Worm (Caenorhabditis elegans) whole organism, L3 larva: ENCODE measurements around the gene rpl-6.

Source experiments
- R02D3.7 ChIP-seq: fragments of 150-350 bp; optimal IDR thresholded peaks from 2 replicates; lab custom pipeline; 2014; ENCODE audit warnings: missing biosample characterization, missing genetic modification characterization
- ZK546.5 ChIP-seq: sonication (generic microtip); optimal IDR thresholded peaks from 2 replicates; lab custom pipeline; 2017; ENCODE audit warnings: missing biosample characterization, missing genetic modification characterization
- ceh-16 ChIP-seq: sonication (generic microtip); optimal IDR thresholded peaks from 2 replicates; lab custom pipeline; 2017; ENCODE audit warnings: missing biosample characterization, missing genetic modification characterization
- ceh-28 ChIP-seq: fragments of 150-350 bp; optimal IDR thresholded peaks from 2 replicates; lab custom pipeline; 2014; ENCODE audit warnings: missing biosample characterization, missing genetic modification reagents, missing genetic modification characterization
- ceh-82 ChIP-seq: fragments of 150-350 bp; optimal IDR thresholded peaks from 2 replicates; lab custom pipeline; 2014; ENCODE audit warnings: missing biosample characterization, missing genetic modification characterization
- ceh-9 ChIP-seq: sonication (generic microtip); optimal IDR thresholded peaks from 2 replicates; lab custom pipeline; 2018; ENCODE audit warnings: missing biosample characterization, missing genetic modification characterization
- daf-12 ChIP-seq: fragments of 150-350 bp; optimal IDR thresholded peaks from 2 replicates; lab custom pipeline; 2014; ENCODE audit warnings: missing biosample characterization, missing genetic modification reagents, missing genetic modification characterization
- egl-27 ChIP-seq: sonication (generic microtip); optimal IDR thresholded peaks from 4 replicates; lab custom pipeline; 2017; ENCODE audit warnings: missing biosample characterization, missing genetic modification reagents, missing genetic modification characterization
- egl-5 ChIP-seq: fragments of 150-350 bp; optimal IDR thresholded peaks from 2 replicates; lab custom pipeline; 2017; ENCODE audit warnings: missing biosample characterization, missing genetic modification reagents, missing genetic modification characterization, inconsistent platforms
- elt-2 ChIP-seq: sonication (generic microtip); optimal IDR thresholded peaks from 2 replicates; lab custom pipeline; 2016; ENCODE audit warnings: missing genetic modification reagents, mild to moderate bottlenecking, missing genetic modification characterization, missing compliant biosample characterization
- fkh-10 ChIP-seq: sonication (generic microtip); optimal IDR thresholded peaks from 2 replicates; lab custom pipeline; 2017; ENCODE audit warnings: missing biosample characterization, missing genetic modification reagents, missing genetic modification characterization
- fos-1 ChIP-seq: fragments of 150-350 bp; optimal IDR thresholded peaks from 2 replicates; lab custom pipeline; 2014; ENCODE audit warnings: missing biosample characterization, missing genetic modification characterization
- hmg-11 ChIP-seq: sonication (generic microtip); optimal IDR thresholded peaks from 2 replicates; lab custom pipeline; 2016; ENCODE audit warnings: missing genetic modification characterization, missing compliant biosample characterization
- jun-1 ChIP-seq: fragments of 150-350 bp; optimal IDR thresholded peaks from 2 replicates; lab custom pipeline; 2014; ENCODE audit warnings: missing biosample characterization, missing genetic modification reagents, missing genetic modification characterization
- lin-15B ChIP-seq: fragments of 150-350 bp; optimal IDR thresholded peaks from 2 replicates; lab custom pipeline; 2014; ENCODE audit warnings: missing biosample characterization, missing genetic modification characterization
- lin-39 ChIP-seq: fragments of 150-350 bp; optimal IDR thresholded peaks from 2 replicates; lab custom pipeline; 2018; ENCODE audit warnings: missing biosample characterization, missing genetic modification reagents, missing genetic modification characterization
- lsy-12 ChIP-seq: sonication (generic microtip); optimal IDR thresholded peaks from 2 replicates; lab custom pipeline; 2016; ENCODE audit warnings: mild to moderate bottlenecking, missing genetic modification characterization, missing compliant biosample characterization
- mdl-1 ChIP-seq: fragments of 150-350 bp; optimal IDR thresholded peaks from 2 replicates; lab custom pipeline; 2014; ENCODE audit warnings: missing biosample characterization, missing genetic modification characterization
- mml-1 ChIP-seq: fragments of 150-350 bp; sonication (generic microtip); optimal IDR thresholded peaks from 3 replicates; lab custom pipeline; 2014; ENCODE audit warnings: missing biosample characterization, missing genetic modification characterization
- nfya-1 ChIP-seq: sonication (generic microtip); optimal IDR thresholded peaks from 2 replicates; lab custom pipeline; 2017; ENCODE audit warnings: missing genetic modification characterization, mild to moderate bottlenecking, missing compliant biosample characterization, antibody characterized with exemption, moderate library complexity; ENCODE audit not compliant: insufficient read depth
- nhr-11 ChIP-seq: fragments of 150-350 bp; optimal IDR thresholded peaks from 2 replicates; lab custom pipeline; 2014; ENCODE audit warnings: missing biosample characterization, missing genetic modification characterization
- nhr-12 ChIP-seq: fragments of 150-350 bp; optimal IDR thresholded peaks from 2 replicates; lab custom pipeline; 2014; ENCODE audit warnings: missing biosample characterization, missing genetic modification characterization
- nhr-23 ChIP-seq: fragments of 150-350 bp; optimal IDR thresholded peaks from 2 replicates; lab custom pipeline; 2014; ENCODE audit warnings: missing biosample characterization, missing genetic modification reagents, missing genetic modification characterization
- nhr-237 ChIP-seq: fragments of 150-350 bp; optimal IDR thresholded peaks from 2 replicates; lab custom pipeline; 2014; ENCODE audit warnings: missing biosample characterization, missing genetic modification characterization
- nhr-25 ChIP-seq: sonication (generic microtip); optimal IDR thresholded peaks from 2 replicates; lab custom pipeline; 2017; ENCODE audit warnings: missing biosample characterization, missing genetic modification characterization
- nhr-28 ChIP-seq: fragments of 150-350 bp; optimal IDR thresholded peaks from 2 replicates; lab custom pipeline; 2014; ENCODE audit warnings: missing biosample characterization, missing genetic modification characterization
- nhr-43 ChIP-seq: sonication (generic microtip); optimal IDR thresholded peaks from 2 replicates; lab custom pipeline; 2016; ENCODE audit warnings: mild to moderate bottlenecking, missing genetic modification characterization, missing compliant biosample characterization; ENCODE audit not compliant: poor library complexity, severe bottlenecking
- nhr-76 ChIP-seq: fragments of 150-350 bp; sonication (generic microtip); optimal IDR thresholded peaks from 5 replicates; lab custom pipeline; 2014; ENCODE audit warnings: missing biosample characterization, missing genetic modification characterization
- nhr-77 ChIP-seq: fragments of 150-350 bp; optimal IDR thresholded peaks from 2 replicates; lab custom pipeline; 2014; ENCODE audit warnings: missing biosample characterization, missing genetic modification characterization
- pha-4 ChIP-seq: fragments of 150-350 bp; optimal IDR thresholded peaks from 2 replicates; lab custom pipeline; 2014; ENCODE audit warnings: missing biosample characterization, missing genetic modification reagents, missing genetic modification characterization
- pqm-1 ChIP-seq: fragments of 150-350 bp; optimal IDR thresholded peaks from 2 replicates; lab custom pipeline; 2017; ENCODE audit warnings: missing biosample characterization, missing genetic modification characterization, inconsistent platforms
- sea-2 ChIP-seq: fragments of 150-350 bp; sonication (generic microtip); optimal IDR thresholded peaks from 4 replicates; lab custom pipeline; 2014; ENCODE audit warnings: missing biosample characterization, missing genetic modification reagents, missing genetic modification characterization
- skn-1 ChIP-seq: fragments of 150-350 bp; optimal IDR thresholded peaks from 2 replicates; lab custom pipeline; 2014; ENCODE audit warnings: missing biosample characterization, missing genetic modification characterization
- snpc-4 ChIP-seq: fragments of 150-350 bp; optimal IDR thresholded peaks from 2 replicates; lab custom pipeline; 2014; ENCODE audit warnings: missing biosample characterization, missing genetic modification characterization
- tbx-2 ChIP-seq: sonication (generic microtip); optimal IDR thresholded peaks from 2 replicates; lab custom pipeline; 2016; ENCODE audit warnings: mild to moderate bottlenecking, missing genetic modification characterization, missing compliant biosample characterization
- unc-39 ChIP-seq: sonication (generic microtip); optimal IDR thresholded peaks from 4 replicates; lab custom pipeline; 2017; ENCODE audit warnings: missing biosample characterization, missing genetic modification characterization
- zag-1 ChIP-seq: fragments of 150-350 bp; optimal IDR thresholded peaks from 2 replicates; lab custom pipeline; 2014; ENCODE audit warnings: missing biosample characterization, missing genetic modification characterization
- ztf-11 ChIP-seq: fragments of 150-350 bp; optimal IDR thresholded peaks from 2 replicates; lab custom pipeline; 2014; ENCODE audit warnings: missing biosample characterization, missing genetic modification characterization
- ztf-4 ChIP-seq: fragments of 150-350 bp; optimal IDR thresholded peaks from 2 replicates; lab custom pipeline; 2014; ENCODE audit warnings: missing biosample characterization, missing genetic modification characterization

Gene rpl-6

DNA sequence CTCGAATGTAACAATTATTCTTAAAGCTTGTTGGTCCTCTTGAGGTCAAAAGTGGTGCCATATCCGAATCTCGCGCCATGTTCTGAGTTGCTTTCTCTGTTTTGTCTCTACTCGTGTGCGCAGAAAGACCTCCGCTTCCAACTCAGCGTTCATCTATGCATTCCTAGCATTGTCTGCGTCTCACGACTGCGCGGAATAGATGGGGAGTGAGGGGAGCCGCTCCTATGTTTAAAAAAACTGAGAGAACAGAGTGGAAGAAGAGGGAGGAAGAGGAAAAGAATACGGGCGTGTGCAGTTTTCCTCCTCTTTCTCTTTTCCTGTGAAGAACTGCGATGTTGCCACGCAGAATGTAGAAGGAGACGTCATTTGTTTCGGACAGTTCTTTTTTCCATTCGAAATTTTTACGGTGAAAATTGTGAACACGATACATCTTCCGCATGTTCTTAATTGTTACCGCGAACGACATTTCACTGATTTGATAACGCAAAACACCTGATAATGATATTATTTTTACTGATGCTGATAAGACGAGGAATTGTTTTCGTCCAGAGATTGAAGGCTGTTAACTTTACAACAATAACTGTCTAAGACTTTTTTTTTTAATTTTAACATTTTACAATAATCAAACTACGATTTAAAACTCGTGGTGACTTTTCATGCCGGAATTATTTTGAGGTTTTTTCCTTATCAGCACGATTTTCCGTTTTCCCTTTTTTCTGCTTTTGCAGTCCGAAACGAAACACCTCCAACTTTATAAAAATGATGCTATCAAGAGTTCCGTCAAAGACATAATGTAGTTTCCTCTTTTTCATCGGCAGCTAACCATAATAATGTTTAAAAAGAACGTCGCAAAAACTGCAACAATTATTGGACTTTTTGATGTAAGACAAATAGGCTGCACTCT lies 41.3 kb upstream of the rpl-6 start:
- TF ChIP-seq hmg-11 (tag; lab: Kevin White, UChicago) (peak; percentile 91), egl-27 (tag; lab: Kevin White, UChicago) (peak; percentile 54), elt-2 (tag; lab: Kevin White, UChicago) (peak; percentile 91), nhr-43 (no peak), pqm-1 (tag; lab: Kevin White, UChicago) (peak; percentile 65), fkh-10 (GFP tag; lab: Kevin White, UChicago) (peak; percentile 23), snpc-4 (tag; lab: Kevin White, UChicago) (no peak), nfya-1 (peak; percentile 77), lin-39 (tag; lab: Kevin White, UChicago) (peak; percentile 68), pha-4 (tag; lab: Kevin White, UChicago) (peak; percentile 51), nhr-11 (tag; lab: Kevin White, UChicago) (no peak), lin-15B (tag; lab: Kevin White, UChicago) (peak; percentile 74)

- TF ChIP-seq nhr-11 (tag; lab: Kevin White, UChicago) (no peak), ZK546.5 (tag; lab: Kevin White, UChicago) (no peak), mml-1 (tag; lab: Kevin White, UChicago) (no peak), lsy-12 (tag; lab: Kevin White, UChicago) (no peak), ceh-9 (tag; lab: Kevin White, UChicago) (no peak), tbx-2 (tag; lab: Kevin White, UChicago) (no peak), jun-1 (tag; lab: Kevin White, UChicago) (no peak)
- TF ChIP-seq, all 47 proteins: peak for 0
Observed at ce11 chrIII:7167568-7167937, 40.7 kb upstream of the rpl-6 start, which contains the start of gene acs-4. Gene acs-4 (plus strand): TSS chrIII:7167838.

- TF ChIP-seq R02D3.7 (tag; lab: Kevin White, UChicago) (no peak), ztf-4 (tag; lab: Kevin White, UChicago) (no peak), hmg-11 (tag; lab: Kevin White, UChicago) (no peak), nhr-43 (no peak), nhr-76 (no peak), ceh-28 (tag; lab: Kevin White, UChicago) (no peak), egl-5 (tag; lab: Kevin White, UChicago) (no peak), lin-15B (tag; lab: Kevin White, UChicago) (no peak), ceh-82 (tag; lab: Kevin White, UChicago) (no peak)
Observed at ce11 chrIII:7170090-7170489, 38.2 kb upstream of the rpl-6 start.

DNA sequence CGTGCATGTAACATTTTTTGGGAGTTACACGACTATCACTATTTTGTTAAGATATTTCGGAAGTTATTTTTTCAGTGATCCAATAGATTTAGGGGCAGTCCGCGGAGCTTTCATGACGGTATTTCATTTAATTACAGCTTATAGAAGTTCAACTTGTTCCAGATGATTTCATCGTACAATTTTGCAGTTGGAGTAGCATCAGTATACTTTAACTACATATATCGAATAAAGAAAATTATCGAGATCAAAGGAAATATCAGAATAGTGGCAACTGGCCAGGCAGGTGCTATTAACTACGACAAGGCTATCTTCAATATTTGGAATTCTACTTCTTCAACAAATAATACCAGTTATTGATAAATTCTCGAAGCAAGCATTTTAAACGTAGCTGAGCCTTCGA lies 29.8 kb upstream of the rpl-6 start:
- TF ChIP-seq nhr-12 (tag; lab: Kevin White, UChicago) (no peak), skn-1 (tag; lab: Kevin White, UChicago) (no peak), nhr-23 (tag; lab: Kevin White, UChicago) (no peak), tbx-2 (tag; lab: Kevin White, UChicago) (no peak), egl-5 (tag; lab: Kevin White, UChicago) (no peak), nhr-76 (no peak), R02D3.7 (tag; lab: Kevin White, UChicago) (no peak), mdl-1 (tag; lab: Kevin White, UChicago) (no peak), nhr-237 (tag; lab: Kevin White, UChicago) (no peak), nhr-28 (tag; lab: Kevin White, UChicago) (no peak), fos-1 (tag; lab: Kevin White, UChicago) (no peak)

- TF ChIP-seq ceh-16 (no peak), nhr-23 (tag; lab: Kevin White, UChicago) (peak; percentile 94), lin-39 (tag; lab: Kevin White, UChicago) (peak; percentile 93), ztf-4 (tag; lab: Kevin White, UChicago) (peak; percentile 62), nhr-28 (tag; lab: Kevin White, UChicago) (no peak), egl-27 (tag; lab: Kevin White, UChicago) (peak; percentile 81), nhr-43 (peak; percentile 68), nhr-77 (tag; lab: Kevin White, UChicago) (no peak), elt-2 (tag; lab: Kevin White, UChicago) (peak; percentile 61), unc-39 (no peak), nhr-25 (tag; lab: Kevin White, UChicago) (peak; percentile 95), pqm-1 (tag; lab: Kevin White, UChicago) (peak; percentile 78), sea-2 (GFP tag; lab: Kevin White, UChicago) (no peak), snpc-4 (tag; lab: Kevin White, UChicago) (peak; percentile 65), tbx-2 (tag; lab: Kevin White, UChicago) (peak; percentile 30), zag-1 (tag; lab: Kevin White, UChicago) (no peak), ceh-82 (tag; lab: Kevin White, UChicago) (no peak), mdl-1 (tag; lab: Kevin White, UChicago) (no peak), hmg-11 (tag; lab: Kevin White, UChicago) (peak; percentile 67), nhr-12 (tag; lab: Kevin White, UChicago) (no peak), nhr-11 (tag; lab: Kevin White, UChicago) (peak; percentile 61), daf-12 (no peak), ztf-11 (tag; lab: Kevin White, UChicago) (no peak)
Observed at ce11 chrIII:7179538-7180301, 28.5 kb upstream of the rpl-6 start, which contains the start of the genes rps-14 and rpl-36. Gene rps-14 (minus strand): TSS chrIII:7179588. Gene rpl-36 (plus strand): TSS chrIII:7180251.
